Worm (Caenorhabditis elegans) whole organism, L2 larva: Measurements from ENCODE around the gene ndx-6.

Experiments used
- C34F6.9 ChIP-seq: fragments of 150-350 bp; optimal IDR thresholded peaks from 2 replicates; lab custom pipeline; 2014; ENCODE audit warnings: missing biosample characterization, missing genetic modification characterization
- F13H6.1 ChIP-seq: sonication (generic microtip); optimal IDR thresholded peaks from 2 replicates; lab custom pipeline; 2016; ENCODE audit warnings: missing genetic modification characterization, missing compliant biosample characterization
- R02D3.7 ChIP-seq: fragments of 150-350 bp; optimal IDR thresholded peaks from 2 replicates; lab custom pipeline; 2014; ENCODE audit warnings: missing biosample characterization, missing genetic modification characterization
- Y55F3AM.14 ChIP-seq: fragments of 200-800 bp; sonication (Bioruptor generic); optimal IDR thresholded peaks from 2 replicates; lab custom pipeline; 2018; ENCODE audit warnings: mild to moderate bottlenecking, missing genetic modification characterization, missing compliant biosample characterization
- ZK546.5 ChIP-seq: sonication (generic microtip); optimal IDR thresholded peaks from 2 replicates; lab custom pipeline; 2017; ENCODE audit warnings: missing biosample characterization, missing genetic modification characterization
- alr-1 ChIP-seq: fragments of 150-350 bp; optimal IDR thresholded peaks from 2 replicates; lab custom pipeline; 2014; ENCODE audit warnings: missing biosample characterization, missing genetic modification characterization
- aly-2 ChIP-seq: fragments of 150-350 bp; optimal IDR thresholded peaks from 2 replicates; lab custom pipeline; 2014; ENCODE audit warnings: missing biosample characterization, missing genetic modification characterization
- ama-1 ChIP-seq: fragments of 150-350 bp; optimal IDR thresholded peaks from 2 replicates; lab custom pipeline; 2018; ENCODE audit warnings: inconsistent platforms
- blmp-1 ChIP-seq: sonication (generic microtip); optimal IDR thresholded peaks from 2 replicates; lab custom pipeline; 2017; ENCODE audit warnings: missing genetic modification characterization, mild to moderate bottlenecking, missing compliant biosample characterization, antibody characterized with exemption, moderate library complexity; ENCODE audit not compliant: insufficient read depth
- crh-2 ChIP-seq: sonication (generic microtip); optimal IDR thresholded peaks from 2 replicates; lab custom pipeline; 2017; ENCODE audit warnings: missing biosample characterization, missing genetic modification characterization
- dmd-4 ChIP-seq: sonication (generic microtip); optimal IDR thresholded peaks from 2 replicates; lab custom pipeline; 2017; ENCODE audit warnings: missing biosample characterization, missing genetic modification characterization
- egl-27 ChIP-seq: sonication (generic microtip); optimal IDR thresholded peaks from 3 replicates; lab custom pipeline; 2017; ENCODE audit warnings: missing biosample characterization, missing genetic modification reagents, missing genetic modification characterization
- elt-1 ChIP-seq: fragments of 150-350 bp; optimal IDR thresholded peaks from 2 replicates; lab custom pipeline; 2014; ENCODE audit warnings: missing biosample characterization, missing genetic modification characterization
- elt-3 ChIP-seq: sonication (generic microtip); optimal IDR thresholded peaks from 2 replicates; lab custom pipeline; 2017; ENCODE audit warnings: missing biosample characterization, missing genetic modification characterization
- gmeb-1 ChIP-seq: fragments of 150-350 bp; optimal IDR thresholded peaks from 2 replicates; lab custom pipeline; 2014; ENCODE audit warnings: missing biosample characterization, missing genetic modification characterization
- lin-11 ChIP-seq: fragments of 150-350 bp; sonication (generic microtip); optimal IDR thresholded peaks from 2 replicates; lab custom pipeline; 2014; ENCODE audit warnings: missing biosample characterization, missing genetic modification characterization, inconsistent platforms, mixed read lengths
- lin-13 ChIP-seq: fragments of 150-350 bp; optimal IDR thresholded peaks from 2 replicates; lab custom pipeline; 2014; ENCODE audit warnings: missing biosample characterization, missing genetic modification reagents, missing genetic modification characterization
- lin-39 ChIP-seq: fragments of 150-350 bp; optimal IDR thresholded peaks from 2 replicates; lab custom pipeline; 2014; ENCODE audit warnings: missing biosample characterization, missing genetic modification reagents, missing genetic modification characterization
- lsy-2 ChIP-seq, 2 experiments: fragments of 150-350 bp in 1 of 2; sonication (generic microtip) in 1 of 2; optimal IDR thresholded peaks; 2 replicates each; lab custom pipeline; 2014 to 2017; ENCODE audit warnings: missing biosample characterization in 2 of 2, missing genetic modification characterization in 2 of 2
- mab-5 ChIP-seq: fragments of 150-350 bp; optimal IDR thresholded peaks from 2 replicates; lab custom pipeline; 2014; ENCODE audit warnings: missing biosample characterization, missing genetic modification characterization
- mdl-1 ChIP-seq, 2 experiments: fragments of 150-350 bp in 1 of 2; sonication (generic microtip) in 1 of 2; optimal IDR thresholded peaks; 2 replicates each; lab custom pipeline; 2017; ENCODE audit warnings: missing biosample characterization in 2 of 2, missing genetic modification characterization in 2 of 2
- nhr-10 ChIP-seq: sonication (generic microtip); optimal IDR thresholded peaks from 2 replicates; lab custom pipeline; 2017; ENCODE audit warnings: missing biosample characterization, missing genetic modification characterization
- nhr-11 ChIP-seq: fragments of 150-350 bp; optimal IDR thresholded peaks from 2 replicates; lab custom pipeline; 2014; ENCODE audit warnings: missing biosample characterization, missing genetic modification characterization
- nhr-129 ChIP-seq: fragments of 150-350 bp; optimal IDR thresholded peaks from 2 replicates; lab custom pipeline; 2014; ENCODE audit warnings: missing biosample characterization, missing genetic modification characterization
- nhr-21 ChIP-seq: fragments of 150-350 bp; optimal IDR thresholded peaks from 2 replicates; lab custom pipeline; 2014; ENCODE audit warnings: missing biosample characterization, missing genetic modification characterization
- nhr-25 ChIP-seq: fragments of 150-350 bp; sonication (generic microtip); optimal IDR thresholded peaks from 3 replicates; lab custom pipeline; 2014; ENCODE audit warnings: missing biosample characterization, missing genetic modification characterization
- nhr-77 ChIP-seq: fragments of 150-350 bp; optimal IDR thresholded peaks from 2 replicates; lab custom pipeline; 2014; ENCODE audit warnings: missing biosample characterization, missing genetic modification characterization
- peb-1 ChIP-seq: fragments of 150-350 bp; optimal IDR thresholded peaks from 2 replicates; lab custom pipeline; 2014; ENCODE audit warnings: missing biosample characterization, missing genetic modification characterization
- sem-4 ChIP-seq: fragments of 150-350 bp; optimal IDR thresholded peaks from 2 replicates; lab custom pipeline; 2014; ENCODE audit warnings: missing biosample characterization, missing genetic modification reagents, missing genetic modification characterization
- sma-3 ChIP-seq: sonication (generic microtip); optimal IDR thresholded peaks from 2 replicates; lab custom pipeline; 2016; ENCODE audit warnings: missing genetic modification reagents, missing genetic modification characterization, missing compliant biosample characterization
- sma-9 ChIP-seq, 2 experiments: fragments of 150-350 bp in 1 of 2; sonication (generic microtip) in 1 of 2; optimal IDR thresholded peaks; 2 replicates each; lab custom pipeline; 2014 to 2016; ENCODE audit warnings: missing genetic modification characterization in 2 of 2, mild to moderate bottlenecking in 1 of 2, missing biosample characterization in 1 of 2, missing compliant biosample characterization in 1 of 2, missing genetic modification reagents in 1 of 2, moderate library complexity in 1 of 2
- snpc-4 ChIP-seq: fragments of 150-350 bp; optimal IDR thresholded peaks from 2 replicates; lab custom pipeline; 2014; ENCODE audit warnings: missing biosample characterization, missing genetic modification characterization
- unc-55 ChIP-seq: fragments of 150-350 bp; sonication (generic microtip); optimal IDR thresholded peaks from 3 replicates; lab custom pipeline; 2014; ENCODE audit warnings: missing biosample characterization, missing genetic modification reagents, missing genetic modification characterization
- zag-1 ChIP-seq: fragments of 150-350 bp; optimal IDR thresholded peaks from 2 replicates; lab custom pipeline; 2014; ENCODE audit warnings: missing biosample characterization, missing genetic modification characterization
- ztf-4 ChIP-seq: fragments of 150-350 bp; optimal IDR thresholded peaks from 2 replicates; lab custom pipeline; 2014; ENCODE audit warnings: missing biosample characterization, missing genetic modification characterization

Gene ndx-6

ce11 chrII:5370641-5371040 is 19.0 kb downstream of the ndx-6 start, which contains the start of gene F09E5.12:
TSS of gene F09E5.12 (minus strand) at chrII:5370741.
- TF ChIP-seq unc-55 (GFP tag; lab: Kevin White, UChicago) (no peak), gmeb-1 (tag; lab: Kevin White, UChicago) (no peak), sma-3 (no peak), ama-1 (lab: Kevin White, UChicago) (no peak), nhr-25 (tag; lab: Kevin White, UChicago) (no peak), mdl-1 (tag; optimal IDR thresholded peaks at IDR 0.05; lab: Kevin White, UChicago) (no peak), F13H6.1 (tag; lab: Kevin White, UChicago) (no peak), dmd-4 (no peak), sma-9 (GFP tag; optimal IDR thresholded peaks at IDR 0.05; lab: Kevin White, UChicago) (no peak), sma-9 (tag; optimal IDR thresholded peaks at IDR 0.05; lab: Kevin White, UChicago) (no peak), ZK546.5 (tag; lab: Kevin White, UChicago) (no peak)
- TF ChIP-seq, all 48 proteins: peak for 0

DNA sequence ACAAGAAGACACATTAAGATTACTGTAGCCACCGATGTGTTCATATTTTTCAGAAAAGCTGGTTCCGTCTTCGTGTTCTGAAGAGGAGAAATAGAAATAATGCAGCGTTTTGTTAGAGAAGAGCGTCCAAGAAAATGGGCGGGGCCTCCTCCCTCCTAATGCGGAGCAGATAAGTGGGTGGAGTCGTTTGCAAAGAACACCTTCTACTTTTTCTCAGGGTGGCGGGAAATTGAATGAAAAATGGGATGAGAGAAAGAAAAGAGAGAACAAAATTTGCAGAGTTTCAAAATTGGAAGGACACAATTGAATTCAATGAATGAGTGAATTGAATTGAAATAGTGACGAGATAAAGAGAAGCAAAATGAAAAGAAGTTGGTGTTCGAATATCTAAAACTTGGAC is 24.0 kb downstream of the ndx-6 start, which contains the start of gene F09E5.16:
F09E5.16 (minus strand) TSS at position 101 of the 400 bp plus-strand sequence.
- no peak for TF ChIP-seq sma-3
- no peak for TF ChIP-seq crh-2 (tag; lab: Kevin White, UChicago)
- TF ChIP-seq egl-27: no peak
- TF ChIP-seq blmp-1 (tag; lab: Kevin White, UChicago): no peak
- TF ChIP-seq peb-1 (tag; lab: Kevin White, UChicago): no peak
- no peak for TF ChIP-seq ztf-4
- no peak for TF ChIP-seq aly-2 (tag; lab: Kevin White, UChicago)
- no peak for TF ChIP-seq lin-13 (GFP tag; lab: Kevin White, UChicago)
- no peak for TF ChIP-seq nhr-77 (tag; lab: Kevin White, UChicago)
- TF ChIP-seq nhr-10 (tag; lab: Kevin White, UChicago): no peak
- no peak for TF ChIP-seq C34F6.9 (tag; lab: Kevin White, UChicago)
- TF ChIP-seq nhr-21: no peak
- no peak for TF ChIP-seq elt-3 (tag; lab: Kevin White, UChicago)
- TF ChIP-seq elt-1 (tag; lab: Kevin White, UChicago): no peak
- no peak for TF ChIP-seq dmd-4
- TF ChIP-seq lin-11 (tag; lab: Kevin White, UChicago): no peak
- no peak for TF ChIP-seq R02D3.7 (tag; lab: Kevin White, UChicago)

DNA sequence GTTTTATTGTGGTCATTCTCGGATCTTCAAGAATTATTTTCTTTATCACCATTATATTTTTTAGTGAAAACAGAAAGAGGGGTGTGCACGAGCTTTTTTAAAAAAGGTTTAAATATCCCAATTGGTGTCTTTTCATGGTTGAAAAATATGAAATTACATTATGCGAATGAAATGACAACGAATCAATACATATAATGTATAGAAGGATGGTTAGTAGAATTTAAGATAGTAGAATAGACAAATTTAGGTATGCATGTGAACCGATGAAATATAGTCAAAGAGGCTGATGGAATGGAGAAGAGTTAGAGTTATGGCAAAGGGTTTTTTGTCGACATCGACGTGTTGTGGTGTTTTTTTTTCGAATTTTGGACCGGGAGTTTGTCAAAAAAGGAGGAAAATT is 25.2 kb downstream of the ndx-6 start:
- no peak for TF ChIP-seq peb-1 (tag; lab: Kevin White, UChicago)
- no peak for TF ChIP-seq nhr-25 (tag; lab: Kevin White, UChicago)
- no peak for TF ChIP-seq zag-1
- no peak for TF ChIP-seq lin-11 (tag; lab: Kevin White, UChicago)
- no peak for TF ChIP-seq mab-5
- TF ChIP-seq nhr-10 (tag; lab: Kevin White, UChicago): no peak
- no peak for TF ChIP-seq nhr-11 (tag; lab: Kevin White, UChicago)
- TF ChIP-seq lin-39 (tag; lab: Kevin White, UChicago): no peak

DNA sequence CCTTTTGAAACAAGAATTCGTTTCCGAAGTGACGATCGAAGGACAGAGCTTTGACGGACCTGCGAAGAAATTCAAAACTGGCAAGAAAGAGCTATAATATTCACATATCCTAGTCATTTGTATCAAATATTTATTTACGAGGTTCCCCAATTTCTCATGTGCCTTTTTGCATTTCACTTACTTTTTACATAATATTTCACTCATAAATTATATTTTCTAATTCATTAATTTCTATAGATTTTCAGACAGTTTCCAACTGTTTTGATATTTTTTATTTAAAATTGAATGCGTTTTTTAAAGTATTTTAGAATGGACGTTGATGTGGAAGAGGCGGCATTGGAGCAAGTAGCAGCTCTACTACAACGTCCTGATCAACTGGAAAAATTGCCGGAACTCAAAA is 30.4 kb downstream of the ndx-6 start, which contains the start of gene sec-6:
sec-6 (plus strand) TSS at position 301 of the 400 bp plus-strand sequence.
- TF ChIP-seq elt-1 (tag; lab: Kevin White, UChicago): no peak
- no peak for TF ChIP-seq sem-4 (tag; lab: Kevin White, UChicago)
- TF ChIP-seq lin-11 (tag; lab: Kevin White, UChicago): no peak
- no peak for TF ChIP-seq elt-3 (tag; lab: Kevin White, UChicago)
- no peak for TF ChIP-seq unc-55 (GFP tag; lab: Kevin White, UChicago)
- no peak for TF ChIP-seq ZK546.5 (tag; lab: Kevin White, UChicago)
- no peak for TF ChIP-seq nhr-25 (tag; lab: Kevin White, UChicago)
- no peak for TF ChIP-seq lin-13 (GFP tag; lab: Kevin White, UChicago)
- no peak for TF ChIP-seq lsy-2 (tag; optimal IDR thresholded peaks at IDR 0.05; lab: Kevin White, UChicago)
- TF ChIP-seq blmp-1 (tag; lab: Kevin White, UChicago): no peak
- no peak for TF ChIP-seq sma-9 (GFP tag; optimal IDR thresholded peaks at IDR 0.05; lab: Kevin White, UChicago)
- TF ChIP-seq sma-9 (tag; optimal IDR thresholded peaks at IDR 0.05; lab: Kevin White, UChicago): no peak
- TF ChIP-seq aly-2 (tag; lab: Kevin White, UChicago): no peak
- TF ChIP-seq snpc-4 (tag; lab: Kevin White, UChicago): no peak
- TF ChIP-seq alr-1 (tag; lab: Kevin White, UChicago): no peak
- no peak for TF ChIP-seq dmd-4
- TF ChIP-seq egl-27: no peak
- no peak for TF ChIP-seq C34F6.9 (tag; lab: Kevin White, UChicago)
- no peak for TF ChIP-seq nhr-129
- TF ChIP-seq Y55F3AM.14 (GFP tag; lab: Kevin White, UChicago): no peak
